Worm (Caenorhabditis elegans) whole organism, L4 larva: ENCODE measurements around the gene gcy-22.

Source experiments
- F37D6.2 ChIP-seq: sonication (generic microtip); optimal IDR thresholded peaks from 2 replicates; lab custom pipeline; 2016; ENCODE audit warnings: mild to moderate bottlenecking, missing genetic modification characterization, missing compliant biosample characterization
- F44E2.7 ChIP-seq: fragments of 200-800 bp; sonication (Bioruptor generic); IDR thresholded peaks from 2 replicates; pipeline ENCODE4 v2.1.2; 2022; ENCODE audit warnings: missing genetic modification characterization, missing compliant biosample characterization
- F49E8.2 ChIP-seq: sonication (generic microtip); optimal IDR thresholded peaks from 2 replicates; lab custom pipeline; 2016; ENCODE audit warnings: missing compliant biosample characterization, mild to moderate bottlenecking, missing genetic modification characterization, borderline replicate concordance
- R02D3.7 ChIP-seq: fragments of 150-350 bp; sonication (generic microtip); optimal IDR thresholded peaks from 3 replicates; lab custom pipeline; 2014; ENCODE audit warnings: missing biosample characterization, missing genetic modification characterization
- T26A8.4 ChIP-seq: fragments of 200-800 bp; sonication (Bioruptor generic); IDR thresholded peaks from 2 replicates; pipeline ENCODE4 v1.3.6; 2022; ENCODE audit warnings: missing genetic modification characterization, missing compliant biosample characterization
- Y48G9A.11 ChIP-seq: fragments of 200-800 bp; sonication (Bioruptor generic); IDR thresholded peaks from 2 replicates; pipeline ENCODE4 v1.3.6; 2022; ENCODE audit warnings: missing genetic modification reagents, missing genetic modification characterization, missing compliant biosample characterization
- ama-1 ChIP-seq: fragments of 150-350 bp; optimal IDR thresholded peaks from 2 replicates; lab custom pipeline; 2014; ENCODE audit warnings: inconsistent platforms, mixed read lengths
- attf-4 ChIP-seq: sonication (generic microtip); optimal IDR thresholded peaks from 3 replicates; lab custom pipeline; 2017; ENCODE audit warnings: missing biosample characterization, missing genetic modification characterization
- ceh-20 ChIP-seq: fragments of 200-800 bp; sonication (Bioruptor generic); IDR thresholded peaks from 2 replicates; pipeline ENCODE4 v1.3.6; 2022; ENCODE audit warnings: missing genetic modification reagents, missing genetic modification characterization, missing compliant biosample characterization
- ceh-62 ChIP-seq: sonication (generic microtip); optimal IDR thresholded peaks from 2 replicates; lab custom pipeline; 2017; ENCODE audit warnings: missing biosample characterization, missing genetic modification characterization
- ceh-82 ChIP-seq: sonication (generic microtip); optimal IDR thresholded peaks from 2 replicates; lab custom pipeline; 2017; ENCODE audit warnings: missing biosample characterization, missing genetic modification characterization
- cey-2 ChIP-seq: sonication (generic microtip); optimal IDR thresholded peaks from 3 replicates; lab custom pipeline; 2017; ENCODE audit warnings: missing genetic modification characterization, mild to moderate bottlenecking, missing compliant biosample characterization, antibody characterized with exemption, borderline replicate concordance; ENCODE audit not compliant: insufficient read depth
- daf-8 ChIP-seq: fragments of 200-800 bp; sonication (Bioruptor generic); IDR thresholded peaks from 2 replicates; pipeline ENCODE4 v1.3.6; 2022; ENCODE audit warnings: missing genetic modification characterization, missing compliant biosample characterization
- dmd-8 ChIP-seq: fragments of 200-800 bp; sonication (Bioruptor generic); IDR thresholded peaks from 2 replicates; pipeline ENCODE4 v1.3.6; 2022; ENCODE audit warnings: missing genetic modification characterization, missing compliant biosample characterization
- dmd-9 ChIP-seq: fragments of 200-800 bp; sonication (Bioruptor generic); IDR thresholded peaks from 2 replicates; pipeline ENCODE4 v1.3.6; 2022; ENCODE audit warnings: missing genetic modification reagents, missing genetic modification characterization, missing compliant biosample characterization
- duxl-1 ChIP-seq: sonication (generic microtip); optimal IDR thresholded peaks from 2 replicates; lab custom pipeline; 2016; ENCODE audit warnings: mild to moderate bottlenecking, missing genetic modification characterization, moderate library complexity, missing compliant biosample characterization; ENCODE audit not compliant: poor library complexity
- dve-1 ChIP-seq: sonication (generic microtip); optimal IDR thresholded peaks from 2 replicates; lab custom pipeline; 2017; ENCODE audit warnings: antibody characterized with exemption, mild to moderate bottlenecking, missing genetic modification characterization, missing compliant biosample characterization; ENCODE audit not compliant: insufficient read depth
- egl-43 ChIP-seq: fragments of 200-800 bp; sonication (Bioruptor generic); IDR thresholded peaks from 2 replicates; pipeline ENCODE4 v1.3.6; 2022; ENCODE audit warnings: missing genetic modification reagents, missing genetic modification characterization, missing compliant biosample characterization
- fkh-10 ChIP-seq: fragments of 150-350 bp; optimal IDR thresholded peaks from 2 replicates; lab custom pipeline; 2014; ENCODE audit warnings: missing biosample characterization, missing genetic modification reagents, missing genetic modification characterization
- fos-1 ChIP-seq: fragments of 150-350 bp; optimal IDR thresholded peaks from 2 replicates; lab custom pipeline; 2014; ENCODE audit warnings: missing biosample characterization, missing genetic modification characterization
- gei-8 ChIP-seq: fragments of 200-800 bp; sonication (Bioruptor generic); optimal IDR thresholded peaks from 2 replicates; lab custom pipeline; 2018; ENCODE audit warnings: mild to moderate bottlenecking, missing genetic modification characterization, missing compliant biosample characterization
- hlh-11 ChIP-seq: fragments of 200-800 bp; sonication (Bioruptor generic); optimal IDR thresholded peaks from 2 replicates; lab custom pipeline; 2018; ENCODE audit warnings: mild to moderate bottlenecking, missing genetic modification characterization, missing compliant biosample characterization
- jun-1 ChIP-seq: fragments of 150-350 bp; optimal IDR thresholded peaks from 2 replicates; lab custom pipeline; 2014; ENCODE audit warnings: missing biosample characterization, missing genetic modification reagents, missing genetic modification characterization
- lin-29 ChIP-seq: fragments of 200-800 bp; sonication (Bioruptor generic); IDR thresholded peaks from 2 replicates; pipeline ENCODE4 v1.3.6; 2022; ENCODE audit warnings: missing genetic modification reagents, missing genetic modification characterization, missing compliant biosample characterization
- lin-38 ChIP-seq: fragments of 200-800 bp; sonication (Bioruptor generic); IDR thresholded peaks from 2 replicates; pipeline ENCODE4 v1.3.6; 2022; ENCODE audit warnings: missing genetic modification reagents, missing genetic modification characterization, missing compliant biosample characterization
- lsy-2 ChIP-seq, 2 experiments: fragments of 150-350 bp in 1 of 2; sonication (generic microtip) in 1 of 2; optimal IDR thresholded peaks; 2 replicates each; lab custom pipeline; 2014 to 2017; ENCODE audit warnings: missing biosample characterization in 2 of 2, missing genetic modification characterization in 2 of 2
- madf-5 ChIP-seq, 2 experiments: fragments of 200-800 bp; sonication (Bioruptor generic); IDR thresholded peaks; 2 replicates each; pipeline ENCODE4 v1.3.6; 2022; ENCODE audit warnings: missing compliant biosample characterization in 2 of 2, missing genetic modification characterization in 2 of 2
- madf-9 ChIP-seq: fragments of 200-800 bp; sonication (Bioruptor generic); conservative IDR thresholded peaks from 2 replicates; pipeline ENCODE4 v1.3.6; 2022; ENCODE audit warnings: missing genetic modification reagents, missing genetic modification characterization, missing compliant biosample characterization
- mdl-1 ChIP-seq, 2 experiments: fragments of 150-350 bp in 1 of 2; sonication (generic microtip) in 1 of 2; optimal IDR thresholded peaks; 2 replicates each; lab custom pipeline; 2014 to 2017; ENCODE audit warnings: missing biosample characterization in 2 of 2, missing genetic modification characterization in 2 of 2
- mdt-29 ChIP-seq: fragments of 200-800 bp; sonication (Bioruptor generic); IDR thresholded peaks from 2 replicates; pipeline ENCODE4 v1.3.6; 2022; ENCODE audit warnings: missing genetic modification reagents, missing genetic modification characterization, missing compliant biosample characterization
- mep-1 ChIP-seq: fragments of 150-350 bp; sonication (generic microtip); optimal IDR thresholded peaks from 3 replicates; lab custom pipeline; 2014; ENCODE audit warnings: missing biosample characterization, missing genetic modification characterization
- mxl-2 ChIP-seq: fragments of 200-800 bp; sonication (Bioruptor generic); conservative IDR thresholded peaks from 2 replicates; pipeline ENCODE4 v1.3.6; 2022; ENCODE audit warnings: missing genetic modification reagents, missing genetic modification characterization, missing compliant biosample characterization
- mxl-3 ChIP-seq: fragments of 200-800 bp; sonication (Bioruptor generic); optimal IDR thresholded peaks from 2 replicates; lab custom pipeline; 2018; ENCODE audit warnings: mild to moderate bottlenecking, missing genetic modification characterization, missing compliant biosample characterization
- nhr-25 ChIP-seq: sonication (generic microtip); optimal IDR thresholded peaks from 2 replicates; lab custom pipeline; 2017; ENCODE audit warnings: missing genetic modification characterization, mild to moderate bottlenecking, missing compliant biosample characterization, antibody characterized with exemption, moderate library complexity, borderline replicate concordance; ENCODE audit not compliant: insufficient read depth
- nhr-28 ChIP-seq: fragments of 150-350 bp; optimal IDR thresholded peaks from 2 replicates; lab custom pipeline; 2014; ENCODE audit warnings: missing biosample characterization, missing genetic modification characterization
- nhr-41 ChIP-seq: fragments of 200-800 bp; sonication (Bioruptor generic); IDR thresholded peaks from 2 replicates; pipeline ENCODE4 v1.3.6; 2022; ENCODE audit warnings: missing genetic modification reagents, missing genetic modification characterization, missing compliant biosample characterization
- nhr-48 ChIP-seq: sonication (generic microtip); optimal IDR thresholded peaks from 2 replicates; lab custom pipeline; 2016; ENCODE audit warnings: mild to moderate bottlenecking, missing genetic modification characterization, missing compliant biosample characterization
- nhr-6 ChIP-seq: fragments of 150-350 bp; optimal IDR thresholded peaks from 2 replicates; lab custom pipeline; 2014; ENCODE audit warnings: missing biosample characterization, missing genetic modification characterization
- nhr-77 ChIP-seq: fragments of 150-350 bp; optimal IDR thresholded peaks from 2 replicates; lab custom pipeline; 2014; ENCODE audit warnings: missing biosample characterization, missing genetic modification characterization
- pha-4 ChIP-seq, 2 experiments: fragments of 150-350 bp in 1 of 2; fragments of 200-800 bp in 1 of 2; sonication (Bioruptor generic) in 1 of 2; IDR thresholded peaks in 1 of 2; optimal IDR thresholded peaks in 1 of 2; 2 replicates each; pipeline versions ENCODE4 v1.3.6 to Lab custom; 2014 to 2022; ENCODE audit warnings: missing genetic modification characterization in 2 of 2, missing genetic modification reagents in 2 of 2, missing biosample characterization in 1 of 2, missing compliant biosample characterization in 1 of 2
- php-3 ChIP-seq: fragments of 200-800 bp; sonication (Bioruptor generic); IDR thresholded peaks from 2 replicates; pipeline ENCODE4 v1.3.6; 2022; ENCODE audit warnings: missing genetic modification reagents, missing genetic modification characterization, missing compliant biosample characterization
- sdz-12 ChIP-seq: fragments of 200-800 bp; sonication (Bioruptor generic); optimal IDR thresholded peaks from 2 replicates; lab custom pipeline; 2018; ENCODE audit warnings: mild to moderate bottlenecking, missing genetic modification characterization, missing compliant biosample characterization
- skn-1 ChIP-seq: fragments of 150-350 bp; optimal IDR thresholded peaks from 2 replicates; lab custom pipeline; 2014; ENCODE audit warnings: missing biosample characterization, missing genetic modification characterization
- snpc-4 ChIP-seq: fragments of 150-350 bp; optimal IDR thresholded peaks from 2 replicates; lab custom pipeline; 2014; ENCODE audit warnings: missing biosample characterization, missing genetic modification characterization
- spr-1 ChIP-seq: sonication (generic microtip); optimal IDR thresholded peaks from 2 replicates; lab custom pipeline; 2016; ENCODE audit warnings: mild to moderate bottlenecking, missing genetic modification characterization, missing compliant biosample characterization
- unc-130 ChIP-seq: sonication (generic microtip); optimal IDR thresholded peaks from 2 replicates; lab custom pipeline; 2016; ENCODE audit warnings: missing genetic modification reagents, missing genetic modification characterization, missing compliant biosample characterization
- unc-62 ChIP-seq, 3 experiments: fragments of 150-350 bp in 1 of 3; sonication (generic microtip); optimal IDR thresholded peaks in 2 of 3; peaks in 1 of 3; 1 replicate in 1 of 3; 2 replicates in 2 of 3; lab custom pipeline; 2014 to 2017; ENCODE audit warnings: missing biosample characterization in 3 of 3, missing genetic modification characterization in 3 of 3, missing genetic modification reagents in 3 of 3, missing genotype in 1 of 3
- vab-7 ChIP-seq: fragments of 200-800 bp; sonication (Bioruptor generic); IDR thresholded peaks from 2 replicates; pipeline ENCODE4 v1.3.6; 2022; ENCODE audit warnings: missing genetic modification reagents, missing genetic modification characterization, missing compliant biosample characterization
- zfp-3 ChIP-seq: fragments of 200-800 bp; sonication (Bioruptor generic); conservative IDR thresholded peaks from 2 replicates; pipeline ENCODE4 v1.3.6; 2022; ENCODE audit warnings: missing genetic modification reagents, missing genetic modification characterization, missing compliant biosample characterization
- ztf-11 ChIP-seq: fragments of 150-350 bp; optimal IDR thresholded peaks from 2 replicates; lab custom pipeline; 2014; ENCODE audit warnings: missing biosample characterization, missing genetic modification characterization

gcy-22 gene

DNA sequence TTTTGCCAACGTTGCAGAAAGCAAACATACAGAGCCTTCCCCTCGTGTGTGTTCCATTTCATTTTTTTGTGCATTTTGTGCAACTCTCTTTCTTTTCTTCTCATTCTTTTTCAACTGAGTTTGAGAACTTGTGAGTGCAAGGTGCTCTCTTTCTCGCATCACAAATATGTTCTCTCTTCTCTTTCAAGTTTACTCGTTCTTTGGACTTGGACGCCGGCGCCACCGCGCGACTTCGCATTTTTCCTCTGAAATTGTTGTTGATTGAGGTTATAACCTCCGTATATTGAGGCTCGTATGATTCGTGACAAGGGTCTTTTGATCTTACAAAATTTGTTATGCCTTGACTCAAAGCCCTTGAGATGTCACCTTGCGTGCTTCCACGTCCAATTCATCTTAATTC, 48.1 kb downstream of the gcy-22 start (continued):
- TF ChIP-seq dmd-9 (GFP tag; lab: Robert Waterston, UW) (no peak), mdt-29 (0 out of 2 replicates have a peak, but pooled peaks have one; percentile 6), mdl-1 (tag; optimal IDR thresholded peaks at IDR 0.05; lab: Kevin White, UChicago) (peak in 1 of 2 experiments; percentile 77), Y48G9A.11 (GFP tag; lab: Robert Waterston, UW) (no peak), madf-5 (GFP tag; IDR thresholded peaks at IDR 0.05; lab: Robert Waterston, UW) (no peak), mxl-2 (GFP tag; lab: Robert Waterston, UW) (no peak), ztf-11 (tag; lab: Kevin White, UChicago) (no peak), mxl-3 (GFP tag; lab: Kevin White, UChicago) (no peak), hlh-11 (tag; lab: Kevin White, UChicago) (peak; percentile 77), F49E8.2 (no peak), gei-8 (GFP tag; lab: Kevin White, UChicago) (no peak), nhr-41 (GFP tag; lab: Robert Waterston, UW) (no peak), spr-1 (tag; lab: Kevin White, UChicago) (no peak), cey-2 (tag; lab: Kevin White, UChicago) (no peak), R02D3.7 (tag; lab: Kevin White, UChicago) (no peak), php-3 (GFP tag; lab: Robert Waterston, UW) (peak; percentile 56; the same call in 1 of the 2 replicates), T26A8.4 (peak; percentile 14; the same call in 1 of the 2 replicates), F44E2.7 (GFP tag; lab: Robert Waterston, UW) (no peak), nhr-25 (tag; lab: Kevin White, UChicago) (no peak), dmd-8 (GFP tag; lab: Robert Waterston, UW) (no peak), daf-8 (no peak), vab-7 (GFP tag; lab: Robert Waterston, UW) (no peak), unc-62 (GFP tag; optimal IDR thresholded peaks at IDR 0.05 in 1 of 2; lab: Kevin White, UChicago) (peak in 1 of 2 experiments; percentile 74), unc-62 (tag; optimal IDR thresholded peaks at IDR 0.05; lab: Kevin White, UChicago) (no peak), fkh-10 (peak; percentile 13), attf-4 (no peak), madf-9 (GFP tag; lab: Robert Waterston, UW) (peak; percentile 62; the same call in 1 of the 2 replicates), lin-38 (GFP tag; lab: Robert Waterston, UW) (no peak), snpc-4 (tag; lab: Kevin White, UChicago) (no peak), nhr-6 (tag; lab: Kevin White, UChicago) (no peak), ama-1 (lab: Kevin White, UChicago) (peak; percentile 44), lsy-2 (tag; optimal IDR thresholded peaks at IDR 0.05; lab: Kevin White, UChicago) (peak; percentile 48 to 64), nhr-77 (peak; percentile 64), fos-1 (no peak), sdz-12 (GFP tag; lab: Kevin White, UChicago) (no peak), skn-1 (tag; lab: Kevin White, UChicago) (no peak), pha-4 (GFP tag; IDR thresholded peaks at IDR 0.05; lab: Robert Waterston, UW) (no peak), pha-4 (tag; optimal IDR thresholded peaks at IDR 0.05; lab: Kevin White, UChicago) (peak; percentile 100), duxl-1 (tag; lab: Kevin White, UChicago) (no peak), F37D6.2 (tag; lab: Kevin White, UChicago) (no peak), mep-1 (peak; percentile 81), unc-130 (GFP tag; lab: Kevin White, UChicago) (no peak), ceh-20 (GFP tag; lab: Robert Waterston, UW) (no peak), lin-29 (GFP tag; lab: Robert Waterston, UW) (no peak), egl-43 (GFP tag; lab: Robert Waterston, UW) (0 out of 2 replicates have a peak, but pooled peaks have one; percentile 44), nhr-48 (tag; lab: Kevin White, UChicago) (peak; percentile 1), ceh-82 (tag; lab: Kevin White, UChicago) (no peak), zfp-3 (GFP tag; lab: Robert Waterston, UW) (peak; percentile 30; the same call in 1 of the 2 replicates), dve-1 (tag; lab: Kevin White, UChicago) (peak; percentile 53), nhr-28 (tag; lab: Kevin White, UChicago) (peak; percentile 81), jun-1 (tag; lab: Kevin White, UChicago) (no peak), ceh-62 (tag; lab: Kevin White, UChicago) (no peak)
